Fruit fly (Drosophila melanogaster) whole organism, prepupa: Measurements from ENCODE around the gene CalpB.

ENCODE experiments used
- Blimp-1 ChIP-seq: fragments of 200-800 bp; sonication (Bioruptor generic); optimal IDR thresholded peaks from 3 replicates; lab custom pipeline; 2017; ENCODE audit warnings: missing biosample characterization, missing genetic modification characterization, mild to moderate bottlenecking, moderate library complexity, missing genetic modification reagents
- CG10631 ChIP-seq: fragments of 200-800 bp; sonication (Bioruptor generic); optimal IDR thresholded peaks from 2 replicates; lab custom pipeline; 2016; ENCODE audit warnings: missing biosample characterization, missing genetic modification characterization
- CG10669 ChIP-seq: fragments of 200-800 bp; sonication (Bioruptor generic); optimal IDR thresholded peaks from 3 replicates; lab custom pipeline; 2018; ENCODE audit warnings: missing biosample characterization, mild to moderate bottlenecking, missing genetic modification characterization, moderate library complexity
- CG11294 ChIP-seq: fragments of 200-800 bp; sonication (Bioruptor generic); IDR thresholded peaks from 2 replicates; pipeline ENCODE4 v1.3.6; 2022; ENCODE audit warnings: missing biosample characterization, missing genetic modification characterization
- CG11762 ChIP-seq: fragments of 200-800 bp; sonication (Bioruptor generic); optimal IDR thresholded peaks from 3 replicates; lab custom pipeline; 2016; ENCODE audit warnings: missing biosample characterization, missing genetic modification characterization; ENCODE audit not compliant: insufficient read depth
- CG15336 ChIP-seq: fragments of 200-800 bp; sonication (Bioruptor generic); IDR thresholded peaks from 2 replicates; pipeline ENCODE4 v1.3.6; 2022; ENCODE audit warnings: missing biosample characterization, missing genetic modification characterization
- CG3032 ChIP-seq: fragments of 200-800 bp; optimal IDR thresholded peaks from 2 replicates; lab custom pipeline; 2019; ENCODE audit warnings: missing biosample characterization, mild to moderate bottlenecking, missing genetic modification characterization, moderate library complexity
- CG31627 ChIP-seq: fragments of 200-800 bp; sonication (Bioruptor generic); optimal IDR thresholded peaks from 3 replicates; lab custom pipeline; 2016; ENCODE audit warnings: missing biosample characterization, missing genetic modification characterization
- CG32006 ChIP-seq: fragments of 200-800 bp; sonication (Bioruptor generic); optimal IDR thresholded peaks from 3 replicates; lab custom pipeline; 2017; ENCODE audit warnings: missing biosample characterization, mild to moderate bottlenecking, missing genetic modification characterization
- CG34406 ChIP-seq: fragments of 200-800 bp; sonication (Bioruptor generic); optimal IDR thresholded peaks from 3 replicates; lab custom pipeline; 2016; ENCODE audit warnings: missing biosample characterization, missing genetic modification characterization
- CG3919 ChIP-seq: fragments of 200-800 bp; sonication (Bioruptor generic); optimal IDR thresholded peaks from 3 replicates; lab custom pipeline; 2016; ENCODE audit warnings: missing biosample characterization, missing genetic modification characterization
- CG4318 ChIP-seq: fragments of 200-800 bp; sonication (Bioruptor generic); optimal IDR thresholded peaks from 3 replicates; lab custom pipeline; 2017; ENCODE audit warnings: missing biosample characterization, mild to moderate bottlenecking, missing genetic modification characterization
- CG6163 ChIP-seq: fragments of 200-800 bp; sonication (Bioruptor generic); IDR thresholded peaks from 3 replicates; pipeline ENCODE4 v1.3.6; 2022; ENCODE audit warnings: missing biosample characterization, missing genetic modification characterization
- CG6808 ChIP-seq: fragments of 200-800 bp; sonication (Bioruptor generic); optimal IDR thresholded peaks from 3 replicates; lab custom pipeline; 2017; ENCODE audit warnings: missing biosample characterization, missing genetic modification characterization, mild to moderate bottlenecking, moderate library complexity, missing genetic modification reagents
- CG6854 ChIP-seq: fragments of 200-800 bp; sonication (Bioruptor generic); optimal IDR thresholded peaks from 2 replicates; lab custom pipeline; 2017; ENCODE audit warnings: missing biosample characterization, mild to moderate bottlenecking, missing genetic modification characterization
- CG8632 ChIP-seq: fragments of 200-800 bp; sonication (Bioruptor generic); optimal IDR thresholded peaks from 3 replicates; lab custom pipeline; 2016; ENCODE audit warnings: missing biosample characterization, missing genetic modification characterization
- CG9139 ChIP-seq: fragments of 200-800 bp; sonication (Bioruptor generic); optimal IDR thresholded peaks from 3 replicates; lab custom pipeline; 2017; ENCODE audit warnings: missing biosample characterization, mild to moderate bottlenecking, missing genetic modification characterization
- Eip75B ChIP-seq: fragments of 200-800 bp; sonication (Bioruptor generic); optimal IDR thresholded peaks from 3 replicates; lab custom pipeline; 2016; ENCODE audit warnings: missing biosample characterization, missing genetic modification characterization
- Eip78C ChIP-seq: fragments of 200-800 bp; sonication (Bioruptor generic); peaks from one replicate; lab custom pipeline; 2016; ENCODE audit warnings: missing biosample characterization, missing genetic modification characterization
- Eip93F ChIP-seq: fragments of 200-800 bp; sonication (Bioruptor generic); optimal IDR thresholded peaks from 2 replicates; lab custom pipeline; 2016; ENCODE audit warnings: missing biosample characterization, mild to moderate bottlenecking, missing genetic modification characterization
- Ets21C ChIP-seq: fragments of 200-800 bp; sonication (Bioruptor generic); optimal IDR thresholded peaks from 3 replicates; lab custom pipeline; 2016; ENCODE audit warnings: missing biosample characterization, missing genetic modification characterization
- Gug ChIP-seq: fragments of 200-800 bp; sonication (Bioruptor generic); IDR thresholded peaks from 2 replicates; pipeline ENCODE4 v1.3.6; 2022; ENCODE audit warnings: missing biosample characterization, missing genetic modification characterization
- Hr39 ChIP-seq: fragments of 200-800 bp; sonication (Bioruptor generic); optimal IDR thresholded peaks from 2 replicates; lab custom pipeline; 2016; ENCODE audit warnings: missing biosample characterization, missing genetic modification characterization
- Lpt ChIP-seq: fragments of 200-800 bp; sonication (Bioruptor generic); optimal IDR thresholded peaks from 3 replicates; lab custom pipeline; 2016; ENCODE audit warnings: missing biosample characterization, missing genetic modification characterization
- Met ChIP-seq: fragments of 200-800 bp; sonication (Bioruptor generic); optimal IDR thresholded peaks from 3 replicates; lab custom pipeline; 2016; ENCODE audit warnings: missing biosample characterization, missing genetic modification characterization
- Sox102F ChIP-seq: fragments of 200-800 bp; sonication (Bioruptor generic); optimal IDR thresholded peaks from 2 replicates; lab custom pipeline; 2016; ENCODE audit warnings: missing biosample characterization, mild to moderate bottlenecking, missing genetic modification characterization
- Sox14 ChIP-seq: fragments of 200-800 bp; sonication (Bioruptor generic); optimal IDR thresholded peaks from 3 replicates; lab custom pipeline; 2016; ENCODE audit warnings: missing biosample characterization, missing genetic modification characterization
- achi ChIP-seq: fragments of 200-800 bp; sonication (Bioruptor generic); optimal IDR thresholded peaks from 3 replicates; lab custom pipeline; 2016; ENCODE audit warnings: missing biosample characterization, missing genetic modification characterization
- cyc ChIP-seq: fragments of 200-800 bp; sonication (Bioruptor generic); optimal IDR thresholded peaks from 3 replicates; lab custom pipeline; 2016; ENCODE audit warnings: missing biosample characterization, missing genetic modification characterization
- esn ChIP-seq: fragments of 200-800 bp; sonication (Bioruptor generic); optimal IDR thresholded peaks from 2 replicates; lab custom pipeline; 2016; ENCODE audit warnings: missing biosample characterization, mild to moderate bottlenecking, missing genetic modification characterization, moderate library complexity
- fd59A ChIP-seq: fragments of 200-800 bp; sonication (Bioruptor generic); optimal IDR thresholded peaks from 2 replicates; lab custom pipeline; 2017; ENCODE audit warnings: missing biosample characterization, mild to moderate bottlenecking, missing genetic modification characterization, missing genetic modification reagents
- fd85E ChIP-seq: fragments of 200-800 bp; sonication (Bioruptor generic); optimal IDR thresholded peaks from 3 replicates; lab custom pipeline; 2016; ENCODE audit warnings: missing biosample characterization, missing genetic modification characterization
- fkh ChIP-seq: fragments of 200-800 bp; sonication (Bioruptor generic); optimal IDR thresholded peaks from 3 replicates; lab custom pipeline; 2017; ENCODE audit warnings: missing biosample characterization, mild to moderate bottlenecking, missing genetic modification characterization, moderate library complexity
- lz ChIP-seq: fragments of 200-800 bp; sonication (Bioruptor generic); optimal IDR thresholded peaks from 3 replicates; lab custom pipeline; 2016; ENCODE audit warnings: missing biosample characterization, missing genetic modification characterization
- pdm3 ChIP-seq: fragments of 200-800 bp; sonication (Bioruptor generic); optimal IDR thresholded peaks from 3 replicates; lab custom pipeline; 2016; ENCODE audit warnings: missing biosample characterization, missing genetic modification characterization
- salr ChIP-seq, 2 experiments: fragments of 200-800 bp; sonication (Bioruptor generic); optimal IDR thresholded peaks; 3 replicates each; lab custom pipeline; 2016 to 2018; ENCODE audit warnings: missing biosample characterization in 2 of 2, missing genetic modification characterization in 2 of 2, mild to moderate bottlenecking in 1 of 2
- spab ChIP-seq: fragments of 200-800 bp; sonication (Bioruptor generic); optimal IDR thresholded peaks from 2 replicates; lab custom pipeline; 2017; ENCODE audit warnings: missing biosample characterization, mild to moderate bottlenecking, missing genetic modification characterization, missing genetic modification reagents
- ss ChIP-seq, 2 experiments: fragments of 200-800 bp; sonication (Bioruptor generic); optimal IDR thresholded peaks; 2 replicates in 1 of 2; 3 replicates in 1 of 2; lab custom pipeline; 2017 to 2018; ENCODE audit warnings: mild to moderate bottlenecking in 2 of 2, missing biosample characterization in 2 of 2, missing genetic modification characterization in 2 of 2, moderate library complexity in 1 of 2
- svp ChIP-seq: fragments of 200-800 bp; sonication (Bioruptor generic); peaks from one replicate; lab custom pipeline; 2016; ENCODE audit warnings: missing biosample characterization, missing genetic modification characterization

Gene CalpB

dm6 chr3L:9856430-9857218, 31.9 kb upstream of the CalpB start (continued):
- TF ChIP-seq pdm3 (GFP tag; lab: Kevin White, UChicago) (no peak), Eip78C (peak; percentile 66), CG10669 (GFP tag; lab: Kevin White, UChicago) (peak; percentile 44), esn (GFP tag; lab: Kevin White, UChicago) (no peak), CG6854 (GFP tag; lab: Kevin White, UChicago) (no peak), Blimp-1 (GFP tag; lab: Kevin White, UChicago) (no peak), CG11762 (GFP tag; lab: Kevin White, UChicago) (peak; percentile 42)

dm6 chr3L:9859624-9860023, 28.9 kb upstream of the CalpB start, which contains the start of gene CG10809:
Gene CG10809 (minus strand): TSS chr3L:9859889.
- no peak for TF ChIP-seq Met (GFP tag; lab: Kevin White, UChicago)
- TF ChIP-seq fkh (GFP tag; lab: Kevin White, UChicago): peak; percentile 99
- TF ChIP-seq Sox14 (GFP tag; lab: Kevin White, UChicago): peak; percentile 11
- TF ChIP-seq svp (GFP tag; lab: Kevin White, UChicago): peak; percentile 65
- no peak for TF ChIP-seq fd85E
- TF ChIP-seq CG10631 (GFP tag; lab: Kevin White, UChicago): peak; percentile 26
- TF ChIP-seq lz (GFP tag; lab: Kevin White, UChicago): peak; percentile 12
- TF ChIP-seq achi (GFP tag; lab: Kevin White, UChicago): no peak

- TF ChIP-seq fd59A (no peak), ss (GFP tag; optimal IDR thresholded peaks at IDR 0.05; lab: Kevin White, UChicago) (peak; percentile 6 to 46), cyc (GFP tag; lab: Kevin White, UChicago) (no peak), CG6854 (GFP tag; lab: Kevin White, UChicago) (peak; percentile 30), CG6808 (peak; percentile 54), Hr39 (GFP tag; lab: Kevin White, UChicago) (no peak)
Measured at dm6 chr3L:9863656-9864055, 24.9 kb upstream of the CalpB start.

- no peak for TF ChIP-seq Met (GFP tag; lab: Kevin White, UChicago)
- TF ChIP-seq CG15336: no peak
- TF ChIP-seq salr (GFP tag; optimal IDR thresholded peaks at IDR 0.05; lab: Kevin White, UChicago): no peak
- no peak for TF ChIP-seq Gug (GFP tag; lab: Robert Waterston, UW)
- TF ChIP-seq CG9139 (GFP tag; lab: Kevin White, UChicago): no peak
- TF ChIP-seq fd85E: no peak
- peak; percentile 20 for TF ChIP-seq esn (GFP tag; lab: Kevin White, UChicago)
- no peak for TF ChIP-seq Lpt (GFP tag; lab: Kevin White, UChicago)
- peak; percentile 13 for TF ChIP-seq CG31627
- no peak for TF ChIP-seq CG8632
- no peak for TF ChIP-seq Eip75B (GFP tag; lab: Kevin White, UChicago)
- no peak for TF ChIP-seq fd59A
- TF ChIP-seq Sox14 (GFP tag; lab: Kevin White, UChicago): peak; percentile 46
- no peak for TF ChIP-seq achi (GFP tag; lab: Kevin White, UChicago)
- TF ChIP-seq CG4318 (GFP tag; lab: Kevin White, UChicago): no peak
- TF ChIP-seq CG10669 (GFP tag; lab: Kevin White, UChicago): no peak
- peak; percentile 60 for TF ChIP-seq Eip78C
- TF ChIP-seq fkh (GFP tag; lab: Kevin White, UChicago): no peak
- no peak for TF ChIP-seq CG32006 (GFP tag; lab: Kevin White, UChicago)
- TF ChIP-seq CG3032 (tag; lab: Kevin White, UChicago): peak; percentile 22
- TF ChIP-seq CG11294 (GFP tag; lab: Robert Waterston, UW): no peak
- TF ChIP-seq CG6808: no peak
- TF ChIP-seq Eip93F (GFP tag; lab: Kevin White, UChicago): no peak
- TF ChIP-seq CG6854 (GFP tag; lab: Kevin White, UChicago): peak; percentile 47
- TF ChIP-seq CG34406 (GFP tag; lab: Kevin White, UChicago): no peak
- TF ChIP-seq CG3919: no peak
- TF ChIP-seq CG10631 (GFP tag; lab: Kevin White, UChicago): peak; percentile 42
- TF ChIP-seq svp (GFP tag; lab: Kevin White, UChicago): no peak
- TF ChIP-seq cyc (GFP tag; lab: Kevin White, UChicago): no peak
- no peak for TF ChIP-seq spab (GFP tag; lab: Kevin White, UChicago)
- TF ChIP-seq pdm3 (GFP tag; lab: Kevin White, UChicago): no peak
- no peak for TF ChIP-seq Ets21C (GFP tag; lab: Kevin White, UChicago)
- no peak for TF ChIP-seq Blimp-1 (GFP tag; lab: Kevin White, UChicago)
- no peak for TF ChIP-seq CG6163 (GFP tag; lab: Robert Waterston, UW)
- no peak for TF ChIP-seq Sox102F (GFP tag; lab: Kevin White, UChicago)
Measured at dm6 chr3L:9864275-9865052, 24.1 kb upstream of the CalpB start, which contains the start of the genes iPLA2-VIA and Ciz1. Gene iPLA2-VIA (minus strand): TSS chr3L:9864349. Gene Ciz1 (plus strand): TSS chr3L:9864639.
